Worm (Caenorhabditis elegans) whole organism, early embryonic: ENCODE data around the gene C38D9.2.

Experiments used
- B0310.2 ChIP-seq: sonication (generic microtip); optimal IDR thresholded peaks from 2 replicates; lab custom pipeline; 2016; ENCODE audit warnings: mild to moderate bottlenecking, missing genetic modification characterization, missing compliant biosample characterization
- F13C5.2 ChIP-seq: sonication (generic microtip); optimal IDR thresholded peaks from 2 replicates; lab custom pipeline; 2017; ENCODE audit warnings: mild to moderate bottlenecking, missing genetic modification characterization, inconsistent platforms, missing compliant biosample characterization
- aly-1 ChIP-seq: sonication (generic microtip); optimal IDR thresholded peaks from 2 replicates; lab custom pipeline; 2016; ENCODE audit warnings: missing genetic modification characterization, missing compliant biosample characterization
- ama-1 ChIP-seq: fragments of 150-350 bp; optimal IDR thresholded peaks from 2 replicates; lab custom pipeline; 2014
- ceh-13 ChIP-seq: fragments of 200-800 bp; sonication (Bioruptor generic); optimal IDR thresholded peaks from 2 replicates; lab custom pipeline; 2018; ENCODE audit warnings: mild to moderate bottlenecking, missing genetic modification characterization, missing compliant biosample characterization
- ceh-36 ChIP-seq: sonication (generic microtip); optimal IDR thresholded peaks from 2 replicates; lab custom pipeline; 2016; ENCODE audit warnings: missing genetic modification characterization, inconsistent platforms, missing compliant biosample characterization
- ets-7 ChIP-seq: sonication (generic microtip); optimal IDR thresholded peaks from 2 replicates; lab custom pipeline; 2016; ENCODE audit warnings: missing genotype, missing genetic modification characterization, missing compliant biosample characterization
- flt-1 ChIP-seq: fragments of 200-800 bp; sonication (Bioruptor generic); IDR thresholded peaks from 2 replicates; pipeline ENCODE4 v1.3.6; 2022; ENCODE audit warnings: missing genetic modification characterization, missing compliant biosample characterization
- hmbx-1 ChIP-seq: sonication (generic microtip); optimal IDR thresholded peaks from 2 replicates; lab custom pipeline; 2016; ENCODE audit warnings: mild to moderate bottlenecking, missing genetic modification characterization, missing compliant biosample characterization
- hmg-4 ChIP-seq: fragments of 200-800 bp; sonication (Bioruptor generic); optimal IDR thresholded peaks from 2 replicates; lab custom pipeline; 2018; ENCODE audit warnings: mild to moderate bottlenecking, missing genetic modification characterization, missing compliant biosample characterization
- hnd-1 ChIP-seq: sonication (generic microtip); optimal IDR thresholded peaks from 2 replicates; lab custom pipeline; 2016; ENCODE audit warnings: missing genetic modification characterization, missing compliant biosample characterization
- pes-1 ChIP-seq: fragments of 200-800 bp; sonication (Bioruptor generic); IDR thresholded peaks from 2 replicates; pipeline ENCODE4 v1.3.6; 2022; ENCODE audit warnings: missing genetic modification reagents, missing genetic modification characterization, missing compliant biosample characterization
- scrt-1 ChIP-seq: fragments of 200-800 bp; sonication (Bioruptor generic); IDR thresholded peaks from 2 replicates; pipeline ENCODE4 v1.3.6; 2022; ENCODE audit warnings: missing genetic modification characterization, missing compliant biosample characterization
- sea-1 ChIP-seq: fragments of 200-800 bp; sonication (Bioruptor generic); conservative IDR thresholded peaks from 2 replicates; pipeline ENCODE4 v1.3.6; 2022; ENCODE audit warnings: missing genetic modification characterization, missing compliant biosample characterization
- tbx-11 ChIP-seq: fragments of 200-800 bp; sonication (Bioruptor generic); IDR thresholded peaks from 2 replicates; pipeline ENCODE4 v1.3.6; 2022; ENCODE audit warnings: missing genetic modification characterization, missing compliant biosample characterization
- tbx-37 ChIP-seq: fragments of 200-800 bp; sonication (Bioruptor generic); conservative IDR thresholded peaks from 2 replicates; pipeline ENCODE4 v1.3.6; 2022; ENCODE audit warnings: missing genetic modification reagents, missing genetic modification characterization, missing compliant biosample characterization
- tra-4 ChIP-seq: sonication (generic microtip); optimal IDR thresholded peaks from 2 replicates; lab custom pipeline; 2017; ENCODE audit warnings: missing genetic modification characterization, missing compliant biosample characterization

Gene C38D9.2

ce11 chrV:17566850-17567249, at the start of gene C38D9.2:
TSS of gene C38D9.2 (plus strand) at chrV:17567150.
- TF ChIP-seq pes-1 (no peak), B0310.2 (tag; lab: Kevin White, UChicago) (no peak), hnd-1 (tag; lab: Kevin White, UChicago) (no peak), flt-1 (GFP tag; lab: Robert Waterston, UW) (no peak), aly-1 (tag; lab: Kevin White, UChicago) (no peak), F13C5.2 (tag; lab: Kevin White, UChicago) (no peak), ceh-36 (tag; lab: Kevin White, UChicago) (no peak), ama-1 (lab: Kevin White, UChicago) (no peak), hmg-4 (GFP tag; lab: Kevin White, UChicago) (no peak), sea-1 (GFP tag; lab: Robert Waterston, UW) (no peak), tra-4 (tag; lab: Kevin White, UChicago) (no peak), hmbx-1 (no peak), tbx-37 (no peak), ceh-13 (GFP tag; lab: Kevin White, UChicago) (no peak)

- no peak for TF ChIP-seq hnd-1 (tag; lab: Kevin White, UChicago)
- TF ChIP-seq ama-1 (lab: Kevin White, UChicago), result no peak
- TF ChIP-seq tbx-37, result no peak
- no peak for TF ChIP-seq ceh-13 (GFP tag; lab: Kevin White, UChicago)
- TF ChIP-seq scrt-1 (GFP tag; lab: Robert Waterston, UW), result no peak
- TF ChIP-seq tbx-11 (GFP tag; lab: Robert Waterston, UW), result no peak
- no peak for TF ChIP-seq tra-4 (tag; lab: Kevin White, UChicago)
- no peak for TF ChIP-seq ets-7 (tag; lab: Kevin White, UChicago)
- no peak for TF ChIP-seq aly-1 (tag; lab: Kevin White, UChicago)
- TF ChIP-seq ceh-36 (tag; lab: Kevin White, UChicago), result no peak
These were observed 46.2 kb upstream of the C38D9.2 start, which contains the start of gene fbxa-136 for ce11 chrV:17520735-17521134. TSS of gene fbxa-136 (plus strand) at chrV:17521035.

ce11 chrV:17527729-17528128, 39.2 kb upstream of the C38D9.2 start, which contains the start of gene srz-90:
TSS of gene srz-90 (plus strand) at chrV:17528029.
- TF ChIP-seq tra-4 (tag; lab: Kevin White, UChicago), result no peak

DNA sequence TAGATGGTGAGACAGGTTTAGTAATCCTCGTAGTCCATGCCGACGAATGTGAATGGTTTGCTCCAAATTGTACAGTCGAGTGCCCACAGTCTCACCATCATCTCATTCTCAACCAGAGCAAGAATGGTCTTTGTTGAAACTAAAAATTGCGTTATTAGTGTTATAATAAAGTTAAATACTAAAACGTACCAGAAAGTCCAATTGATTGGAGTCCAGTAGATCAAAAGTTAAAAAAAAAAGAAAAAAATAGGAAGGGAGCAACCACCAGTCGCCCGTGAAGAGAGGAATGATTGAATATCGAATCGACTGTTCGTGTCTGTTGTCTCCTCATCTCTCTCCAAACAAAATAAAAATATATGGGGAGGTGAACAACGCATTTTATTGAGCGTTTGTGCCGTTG, 36.5 kb upstream of the C38D9.2 start, which contains the start of gene C18D4.12:
Gene C18D4.12, minus strand, starts transcription at position 101 of the 400 bp plus-strand sequence.
- TF ChIP-seq ceh-36 (tag; lab: Kevin White, UChicago) (no peak), tbx-11 (GFP tag; lab: Robert Waterston, UW) (no peak), aly-1 (tag; lab: Kevin White, UChicago) (no peak)

- no peak for TF ChIP-seq pes-1
- no peak for TF ChIP-seq ceh-13 (GFP tag; lab: Kevin White, UChicago)
- TF ChIP-seq ceh-36 (tag; lab: Kevin White, UChicago), result no peak
- TF ChIP-seq flt-1 (GFP tag; lab: Robert Waterston, UW), result no peak
- TF ChIP-seq hmbx-1, result no peak
- TF ChIP-seq tbx-37, result no peak
- TF ChIP-seq ets-7 (tag; lab: Kevin White, UChicago), result no peak
- TF ChIP-seq ama-1 (lab: Kevin White, UChicago), result no peak
- TF ChIP-seq F13C5.2 (tag; lab: Kevin White, UChicago), result no peak
- no peak for TF ChIP-seq aly-1 (tag; lab: Kevin White, UChicago)
- TF ChIP-seq tbx-11 (GFP tag; lab: Robert Waterston, UW), result no peak
- no peak for TF ChIP-seq scrt-1 (GFP tag; lab: Robert Waterston, UW)
- no peak for TF ChIP-seq hmg-4 (GFP tag; lab: Kevin White, UChicago)
- TF ChIP-seq B0310.2 (tag; lab: Kevin White, UChicago), result no peak
These were observed 35.5 kb upstream of the C38D9.2 start, which contains the start of gene C18D4.4 for ce11 chrV:17531410-17531809. TSS of gene C18D4.4 (minus strand) at chrV:17531510.

DNA sequence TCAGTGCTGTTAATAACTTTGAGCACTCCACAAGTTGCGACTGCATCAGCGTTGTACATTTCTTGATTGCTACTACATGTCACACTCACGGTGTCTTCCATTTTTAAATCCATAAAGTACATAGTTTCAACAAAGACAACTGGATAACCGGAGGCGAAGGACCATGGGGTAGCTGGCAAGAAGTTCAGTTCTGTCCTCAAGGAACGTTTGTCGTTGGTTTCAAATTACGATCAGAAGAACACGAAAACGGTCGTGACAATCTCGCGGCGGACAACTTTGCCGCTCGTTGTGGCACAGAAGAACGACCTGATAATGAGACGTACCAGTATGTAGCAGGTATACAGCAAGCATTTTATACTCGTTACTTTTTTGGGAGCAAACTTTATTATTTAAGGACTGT, 34.3 kb upstream of the C38D9.2 start, which contains the start of gene C18D4.3:
Gene C18D4.3, minus strand, starts transcription at position 101 of the 400 bp plus-strand sequence.
- TF ChIP-seq pes-1 (no peak), aly-1 (tag; lab: Kevin White, UChicago) (no peak), tbx-37 (no peak), hmbx-1 (no peak), hmg-4 (GFP tag; lab: Kevin White, UChicago) (no peak), ceh-13 (GFP tag; lab: Kevin White, UChicago) (no peak), flt-1 (GFP tag; lab: Robert Waterston, UW) (no peak), F13C5.2 (tag; lab: Kevin White, UChicago) (no peak), hnd-1 (tag; lab: Kevin White, UChicago) (no peak), sea-1 (GFP tag; lab: Robert Waterston, UW) (no peak)

- no peak for TF ChIP-seq tbx-11 (GFP tag; lab: Robert Waterston, UW)
- no peak for TF ChIP-seq B0310.2 (tag; lab: Kevin White, UChicago)
- TF ChIP-seq aly-1 (tag; lab: Kevin White, UChicago), result no peak
- TF ChIP-seq flt-1 (GFP tag; lab: Robert Waterston, UW), result no peak
- TF ChIP-seq scrt-1 (GFP tag; lab: Robert Waterston, UW), result no peak
- no peak for TF ChIP-seq hmg-4 (GFP tag; lab: Kevin White, UChicago)
- no peak for TF ChIP-seq ets-7 (tag; lab: Kevin White, UChicago)
- no peak for TF ChIP-seq hnd-1 (tag; lab: Kevin White, UChicago)
- TF ChIP-seq tbx-37, result no peak
- TF ChIP-seq ama-1 (lab: Kevin White, UChicago), result no peak
- TF ChIP-seq ceh-36 (tag; lab: Kevin White, UChicago), result no peak
These were observed 33.8 kb upstream of the C38D9.2 start for ce11 chrV:17533200-17533599.
